Fruit fly (Drosophila melanogaster): Measurements from ENCODE around the gene HLH3B.

Gene HLH3B

dm6 chrX:2681601-2682000, at the start of gene HLH3B:
Gene HLH3B, minus strand, starts transcription at chrX:2681723.
- no peak for TF ChIP-seq psq (optimal IDR thresholded peaks at IDR 0.05)
- no peak for TF ChIP-seq Myc (optimal IDR thresholded peaks at IDR 0.05)
- no peak for TF ChIP-seq Sin3A (optimal IDR thresholded peaks at IDR 0.05)
- TF ChIP-seq ttk (optimal IDR thresholded peaks at IDR 0.05), result no peak
- TF ChIP-seq h (optimal IDR thresholded peaks at IDR 0.05), result no peak
- TF ChIP-seq insv (optimal IDR thresholded peaks at IDR 0.05), result no peak

- no peak for TF ChIP-seq Sin3A (optimal IDR thresholded peaks at IDR 0.05)
- no peak for TF ChIP-seq ttk (optimal IDR thresholded peaks at IDR 0.05)
Measured at dm6 chrX:2727506-2727905, 46.0 kb upstream of the HLH3B start, which contains the start of gene dwg. Gene dwg, plus strand, starts transcription at chrX:2727698.

- no peak for TF ChIP-seq Sin3A (optimal IDR thresholded peaks at IDR 0.05)
Measured at dm6 chrX:2726420-2726819, 44.9 kb upstream of the HLH3B start, which contains the start of gene vilya. Gene vilya, plus strand, starts transcription at chrX:2726678.

dm6 chrX:2720122-2720521, 38.6 kb upstream of the HLH3B start, which contains the start of gene CG2701:
Gene CG2701, minus strand, starts transcription at chrX:2720327.
- TF ChIP-seq Sin3A (optimal IDR thresholded peaks at IDR 0.05) (no peak), Myc (optimal IDR thresholded peaks at IDR 0.05) (no peak), h (optimal IDR thresholded peaks at IDR 0.05) (no peak), insv (optimal IDR thresholded peaks at IDR 0.05) (no peak), psq (optimal IDR thresholded peaks at IDR 0.05) (no peak), ttk (optimal IDR thresholded peaks at IDR 0.05) (no peak)

dm6 chrX:2714730-2715129, 33.2 kb upstream of the HLH3B start:
- TF ChIP-seq Sin3A (optimal IDR thresholded peaks at IDR 0.05) (no peak), ttk (optimal IDR thresholded peaks at IDR 0.05) (no peak), h (optimal IDR thresholded peaks at IDR 0.05) (no peak), insv (optimal IDR thresholded peaks at IDR 0.05) (no peak), psq (optimal IDR thresholded peaks at IDR 0.05) (no peak), Myc (optimal IDR thresholded peaks at IDR 0.05) (no peak)

dm6 chrX:2713776-2714175, 32.3 kb upstream of the HLH3B start, which contains the start of the genes CG2685 and CG2694:
Gene CG2685, minus strand, starts transcription at chrX:2713960.
Gene CG2694, plus strand, starts transcription at chrX:2714079.
- TF ChIP-seq insv (optimal IDR thresholded peaks at IDR 0.05) (no peak), psq (optimal IDR thresholded peaks at IDR 0.05) (no peak), Myc (optimal IDR thresholded peaks at IDR 0.05) (no peak), h (optimal IDR thresholded peaks at IDR 0.05) (no peak), ttk (optimal IDR thresholded peaks at IDR 0.05) (no peak), Sin3A (optimal IDR thresholded peaks at IDR 0.05) (no peak)

dm6 chrX:2708156-2708734, 26.7 kb upstream of the HLH3B start, which contains the start of gene CG2681:
Gene CG2681, plus strand, starts transcription at chrX:2708684.
- no peak for TF ChIP-seq psq (optimal IDR thresholded peaks at IDR 0.05)
- no peak for TF ChIP-seq h (optimal IDR thresholded peaks at IDR 0.05)
- no peak for TF ChIP-seq Sin3A (optimal IDR thresholded peaks at IDR 0.05)
- no peak for TF ChIP-seq Myc (optimal IDR thresholded peaks at IDR 0.05)

- TF ChIP-seq h (optimal IDR thresholded peaks at IDR 0.05) (no peak), insv (optimal IDR thresholded peaks at IDR 0.05) (no peak), ttk (optimal IDR thresholded peaks at IDR 0.05) (no peak), Myc (optimal IDR thresholded peaks at IDR 0.05) (no peak), psq (optimal IDR thresholded peaks at IDR 0.05) (no peak), Sin3A (optimal IDR thresholded peaks at IDR 0.05) (no peak)
Measured at dm6 chrX:2707377-2708090, 26.0 kb upstream of the HLH3B start, which contains the start of gene CG2680. Gene CG2680, minus strand, starts transcription at chrX:2707427.

dm6 chrX:2704134-2704773, 22.7 kb upstream of the HLH3B start, which contains the start of gene eIF2Bbeta:
Gene eIF2Bbeta, plus strand, starts transcription at chrX:2704571.
- TF ChIP-seq Sin3A (optimal IDR thresholded peaks at IDR 0.05) (no peak), psq (optimal IDR thresholded peaks at IDR 0.05) (no peak), insv (optimal IDR thresholded peaks at IDR 0.05) (no peak), h (optimal IDR thresholded peaks at IDR 0.05) (no peak), Myc (optimal IDR thresholded peaks at IDR 0.05) (no peak), ttk (optimal IDR thresholded peaks at IDR 0.05) (no peak)

dm6 chrX:2703693-2704092, 22.2 kb upstream of the HLH3B start, which contains the start of gene Ugalt:
Gene Ugalt, minus strand, starts transcription at chrX:2703852.
- TF ChIP-seq ttk (optimal IDR thresholded peaks at IDR 0.05), result no peak
- TF ChIP-seq h (optimal IDR thresholded peaks at IDR 0.05), result no peak
- no peak for TF ChIP-seq insv (optimal IDR thresholded peaks at IDR 0.05)
- TF ChIP-seq Sin3A (optimal IDR thresholded peaks at IDR 0.05), result no peak
- TF ChIP-seq psq (optimal IDR thresholded peaks at IDR 0.05), result no peak

- no peak for TF ChIP-seq psq (optimal IDR thresholded peaks at IDR 0.05)
- TF ChIP-seq Myc (optimal IDR thresholded peaks at IDR 0.05), result no peak
- no peak for TF ChIP-seq ttk (optimal IDR thresholded peaks at IDR 0.05)
Measured at dm6 chrX:2698064-2698894, 16.8 kb upstream of the HLH3B start, which contains the start of the genes Spg7 and Lint-O. Gene Spg7, minus strand, starts transcription at chrX:2698211. Gene Lint-O, plus strand, starts transcription at chrX:2698701.

- no peak for TF ChIP-seq Sin3A (optimal IDR thresholded peaks at IDR 0.05)
- TF ChIP-seq h (optimal IDR thresholded peaks at IDR 0.05), result no peak
- no peak for TF ChIP-seq insv (optimal IDR thresholded peaks at IDR 0.05)
- TF ChIP-seq Myc (optimal IDR thresholded peaks at IDR 0.05), result no peak
- no peak for TF ChIP-seq psq (optimal IDR thresholded peaks at IDR 0.05)
- no peak for TF ChIP-seq ttk (optimal IDR thresholded peaks at IDR 0.05)
Measured at dm6 chrX:2693786-2694185, 12.3 kb upstream of the HLH3B start, which contains the start of gene dyw. Gene dyw, minus strand, starts transcription at chrX:2693886.
